Worm (Caenorhabditis elegans) whole organism, L4/young adult: ENCODE measurements around the gene F28C6.10.

Experiments used
- W03F9.2 ChIP-seq: fragments of 150-350 bp; optimal IDR thresholded peaks from 2 replicates; lab custom pipeline; 2014; ENCODE audit warnings: missing biosample characterization, missing genetic modification characterization
- dao-5 ChIP-seq: sonication (generic microtip); optimal IDR thresholded peaks from 2 replicates; lab custom pipeline; 2016; ENCODE audit warnings: missing genotype, missing genetic modification characterization, moderate library complexity, missing compliant biosample characterization
- him-1 ChIP-seq: sonication (generic microtip); optimal IDR thresholded peaks from 2 replicates; lab custom pipeline; 2016; ENCODE audit warnings: missing genotype, missing genetic modification reagents, missing genetic modification characterization, missing compliant biosample characterization

DNA sequence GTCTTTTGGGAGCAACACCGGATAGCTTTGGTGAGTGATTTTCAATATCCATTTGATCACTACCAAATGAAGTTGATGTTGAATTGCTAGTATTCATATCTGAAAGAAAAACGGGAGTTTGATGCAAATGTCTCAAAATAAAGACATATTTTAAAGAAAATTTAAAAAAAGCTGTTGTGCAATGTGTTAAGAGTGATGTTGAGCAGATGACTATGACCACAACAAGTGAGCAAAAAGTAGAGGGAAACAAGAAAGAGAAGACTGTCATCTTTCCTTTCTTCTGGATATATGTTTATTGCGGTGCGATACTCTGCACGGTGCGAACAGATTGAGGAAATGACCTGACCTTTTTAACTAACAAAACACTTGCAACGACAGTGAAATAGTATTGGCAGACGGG lies 15.6 kb downstream of the F28C6.10 start, which contains the start of gene T22C8.4:
- TF ChIP-seq W03F9.2 (tag; lab: Kevin White, UChicago) = no peak
- no peak for TF ChIP-seq him-1 (tag; lab: Kevin White, UChicago)
- TF ChIP-seq dao-5 (tag; lab: Kevin White, UChicago) = no peak
